Fruit fly (Drosophila melanogaster): Measurements from ENCODE around the gene GluRIIC.

dm6 chr2L:893171-893570 lies 20.7 kb upstream of the GluRIIC start:
- TF ChIP-seq Oaz (GFP tag; IDR thresholded peaks at IDR 0.05) (no peak), CG6272 (GFP tag; IDR thresholded peaks at IDR 0.05) (no peak), al (GFP tag; IDR thresholded peaks at IDR 0.05) (no peak)
